Worm (Caenorhabditis elegans) whole organism, mixed stage, embryonic: ENCODE results near the gene F49H6.12.

Experiments used
- ceh-43 ChIP-seq: fragments of 200-800 bp; sonication (Bioruptor generic); optimal IDR thresholded peaks from 2 replicates; lab custom pipeline; 2018; ENCODE audit warnings: mild to moderate bottlenecking, missing genetic modification characterization, moderate library complexity, missing compliant biosample characterization
- nhr-12 ChIP-seq: fragments of 150-350 bp; optimal IDR thresholded peaks from 2 replicates; lab custom pipeline; 2014; ENCODE audit warnings: missing biosample characterization, missing genetic modification characterization

DNA sequence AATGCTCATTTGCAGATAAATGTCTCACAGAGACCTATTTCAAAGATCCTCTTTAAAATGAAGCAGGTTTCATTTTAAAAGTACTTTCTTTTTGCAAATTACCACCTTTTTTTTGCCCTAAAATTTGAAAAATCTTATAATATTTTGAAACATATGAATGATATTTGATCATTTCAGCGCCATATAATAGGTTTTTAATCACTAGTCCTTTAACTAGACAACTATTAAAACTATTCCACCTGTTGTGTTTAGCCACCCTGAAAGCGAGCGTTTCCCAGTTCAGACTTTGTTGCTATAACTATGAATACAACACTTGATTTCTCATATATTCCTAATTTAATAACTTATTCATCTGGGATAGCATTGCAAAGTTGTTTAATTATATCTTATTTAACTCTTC, 29.5 kb downstream of the F49H6.12 start, which contains the start of gene srz-95:
- TF ChIP-seq ceh-43 (GFP tag; lab: Kevin White, UChicago) (no peak), nhr-12 (tag; lab: Kevin White, UChicago) (no peak)
